Fruit fly (Drosophila melanogaster): ENCODE measurements around the gene heix.

The heix gene

DNA sequence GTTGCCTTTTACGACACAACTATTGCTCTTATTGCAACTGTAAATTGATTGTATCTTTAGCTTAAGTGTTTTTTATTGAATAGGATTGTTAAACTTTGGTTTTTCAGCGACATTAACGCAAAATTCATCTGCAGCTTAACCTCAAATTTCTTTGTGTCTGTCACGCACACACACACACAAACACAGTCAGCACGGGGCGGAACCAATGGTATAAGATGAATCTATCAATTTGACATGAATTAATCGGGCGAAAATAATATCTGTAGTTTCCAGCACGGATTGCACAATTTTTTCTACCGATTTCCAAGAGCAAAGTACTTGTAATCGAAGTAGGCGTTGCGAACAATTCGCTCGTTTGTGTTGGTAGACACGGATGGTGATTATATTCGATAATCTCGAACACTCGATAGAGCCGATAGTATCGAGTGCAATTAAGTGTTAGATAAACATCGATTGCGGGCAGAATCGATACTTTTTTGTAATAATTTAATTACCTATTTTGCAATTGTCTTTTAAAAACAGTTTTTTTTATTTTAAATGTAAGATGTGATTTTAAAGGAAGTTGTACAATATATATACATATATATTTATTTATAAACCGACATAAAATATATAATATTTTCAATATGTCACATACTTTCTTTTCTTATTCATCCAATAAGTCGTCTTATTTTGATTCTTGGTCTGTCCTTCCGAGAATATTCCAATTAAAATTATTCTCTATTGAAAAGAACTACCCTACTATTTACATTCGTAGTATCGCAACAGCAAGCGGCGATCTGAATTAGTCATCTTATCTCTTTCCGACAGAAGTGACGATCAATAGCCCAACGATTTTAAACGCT, 42.2 kb downstream of the heix start, which contains the start of the genes PRL-1 and EndoGI:
Gene PRL-1 (minus strand): TSS at position 380 of the 845 bp plus-strand sequence.
Gene EndoGI (plus strand): TSS at position 462 of the 845 bp plus-strand sequence.
- TF ChIP-seq pad (GFP tag; optimal IDR thresholded peaks at IDR 0.05): peak; percentile 66
- TF ChIP-seq toe (GFP tag; optimal IDR thresholded peaks at IDR 0.05): no peak
- TF ChIP-seq tj (GFP tag; optimal IDR thresholded peaks at IDR 0.05): peak; percentile 65
- TF ChIP-seq bab1 (GFP tag; optimal IDR thresholded peaks at IDR 0.05): peak; percentile 96
- TF ChIP-seq CG7045 (GFP tag; optimal IDR thresholded peaks at IDR 0.05): peak; percentile 84
- TF ChIP-seq Crg-1 (GFP tag; optimal IDR thresholded peaks at IDR 0.05): no peak
- TF ChIP-seq Hr96 (GFP tag; optimal IDR thresholded peaks at IDR 0.05): no peak
- TF ChIP-seq Clk (GFP tag; optimal IDR thresholded peaks at IDR 0.05): peak; percentile 65
- peak; percentile 92 for TF ChIP-seq CG14711 (tag; optimal IDR thresholded peaks at IDR 0.05)
- peak; percentile 94 for TF ChIP-seq CG33017 (tag; optimal IDR thresholded peaks at IDR 0.05)
- TF ChIP-seq cic (GFP tag; optimal IDR thresholded peaks at IDR 0.05): peak; percentile 51
- peak; percentile 94 for TF ChIP-seq CG7101 (tag; optimal IDR thresholded peaks at IDR 0.05)
- peak; percentile 69 for TF ChIP-seq ovo (GFP tag; optimal IDR thresholded peaks at IDR 0.05)
- peak; percentile 56 for TF ChIP-seq CG12768 (GFP tag; optimal IDR thresholded peaks at IDR 0.05)
- peak; percentile 95 for TF ChIP-seq CG11617 (GFP tag; optimal IDR thresholded peaks at IDR 0.05)
- TF ChIP-seq kay (GFP tag; ENCODE audit: borderline replicate concordance): peak; percentile 99
- peak; percentile 40 for TF ChIP-seq Mnt (GFP tag; optimal IDR thresholded peaks at IDR 0.05)
- no peak for TF ChIP-seq cnc (optimal IDR thresholded peaks at IDR 0.05)
- TF ChIP-seq CG5204 (GFP tag; optimal IDR thresholded peaks at IDR 0.05): no peak
- TF ChIP-seq CG1620 (GFP tag; optimal IDR thresholded peaks at IDR 0.05): peak; percentile 20

DNA sequence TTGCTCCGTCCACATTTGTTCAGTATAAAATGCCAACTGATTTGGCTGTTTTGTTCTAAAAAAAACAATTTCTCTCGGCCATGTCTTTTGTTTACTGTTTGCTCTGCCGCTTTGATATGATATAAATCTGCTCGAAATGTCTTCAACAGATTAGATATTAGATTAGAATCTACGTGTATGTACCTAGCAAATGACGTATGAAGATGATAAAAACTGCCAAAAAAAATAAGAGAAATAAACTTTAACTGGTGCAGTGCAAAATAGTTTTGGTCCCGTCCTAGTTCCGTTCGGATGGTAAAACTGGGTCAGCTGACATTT, 43.6 kb downstream of the heix start:
- TF ChIP-seq CG7045 (GFP tag; optimal IDR thresholded peaks at IDR 0.05) (no peak), tj (GFP tag; optimal IDR thresholded peaks at IDR 0.05) (no peak), Hr96 (GFP tag; optimal IDR thresholded peaks at IDR 0.05) (no peak), CG5204 (GFP tag; optimal IDR thresholded peaks at IDR 0.05) (no peak), Mnt (GFP tag; optimal IDR thresholded peaks at IDR 0.05) (peak; percentile 1), kay (GFP tag; ENCODE audit: borderline replicate concordance) (peak; percentile 67), bab1 (GFP tag; optimal IDR thresholded peaks at IDR 0.05) (no peak)

DNA sequence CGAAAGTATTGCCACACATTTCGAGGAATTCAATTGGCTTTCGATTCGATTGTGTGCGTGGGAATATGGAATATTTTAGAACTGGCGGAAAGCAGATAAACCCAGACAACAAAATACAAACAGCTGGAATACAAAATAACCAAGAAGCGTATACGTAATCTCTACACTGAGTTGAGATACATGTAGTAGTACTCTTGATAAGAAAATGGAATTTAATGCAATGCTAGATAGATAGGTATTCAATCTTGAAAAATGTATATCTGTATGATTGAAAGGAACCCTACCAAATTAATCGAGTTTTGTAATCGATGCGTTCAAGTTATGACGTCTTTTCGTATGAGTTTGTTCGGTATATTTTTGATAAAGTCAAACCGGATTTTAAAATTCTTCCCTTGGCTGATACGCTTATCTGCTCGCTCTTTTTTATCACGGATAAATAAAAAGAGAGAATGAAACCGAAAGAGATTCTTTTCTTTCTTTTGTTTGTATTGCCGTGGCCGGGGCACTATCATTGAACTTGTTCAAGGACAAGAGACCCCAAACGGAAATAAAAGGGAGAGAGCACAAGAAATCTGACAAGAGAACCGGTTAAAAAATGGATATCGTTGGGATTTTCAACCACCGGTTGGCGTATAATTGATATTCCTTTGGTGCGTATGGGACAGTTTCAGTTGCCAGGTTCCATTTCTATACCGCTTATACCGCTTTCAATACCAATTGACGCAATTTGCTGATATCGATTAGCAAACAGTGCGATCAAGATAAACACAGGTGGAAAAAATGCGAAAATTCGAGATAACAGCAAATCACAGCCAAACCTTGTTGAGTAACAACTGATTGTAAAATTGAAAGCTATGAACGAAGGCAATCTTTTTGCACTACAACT, 44.2 kb downstream of the heix start:
- TF ChIP-seq bab1 (GFP tag; optimal IDR thresholded peaks at IDR 0.05) (no peak), CG14711 (tag; optimal IDR thresholded peaks at IDR 0.05) (no peak), kay (GFP tag; ENCODE audit: borderline replicate concordance) (peak; percentile 52), CG12768 (GFP tag; optimal IDR thresholded peaks at IDR 0.05) (no peak), CG7101 (tag; optimal IDR thresholded peaks at IDR 0.05) (no peak), cnc (optimal IDR thresholded peaks at IDR 0.05) (no peak), CG7045 (GFP tag; optimal IDR thresholded peaks at IDR 0.05) (no peak), tj (GFP tag; optimal IDR thresholded peaks at IDR 0.05) (no peak), CG1620 (GFP tag; optimal IDR thresholded peaks at IDR 0.05) (no peak), cic (GFP tag; optimal IDR thresholded peaks at IDR 0.05) (peak; percentile 13), Clk (GFP tag; optimal IDR thresholded peaks at IDR 0.05) (no peak)

DNA sequence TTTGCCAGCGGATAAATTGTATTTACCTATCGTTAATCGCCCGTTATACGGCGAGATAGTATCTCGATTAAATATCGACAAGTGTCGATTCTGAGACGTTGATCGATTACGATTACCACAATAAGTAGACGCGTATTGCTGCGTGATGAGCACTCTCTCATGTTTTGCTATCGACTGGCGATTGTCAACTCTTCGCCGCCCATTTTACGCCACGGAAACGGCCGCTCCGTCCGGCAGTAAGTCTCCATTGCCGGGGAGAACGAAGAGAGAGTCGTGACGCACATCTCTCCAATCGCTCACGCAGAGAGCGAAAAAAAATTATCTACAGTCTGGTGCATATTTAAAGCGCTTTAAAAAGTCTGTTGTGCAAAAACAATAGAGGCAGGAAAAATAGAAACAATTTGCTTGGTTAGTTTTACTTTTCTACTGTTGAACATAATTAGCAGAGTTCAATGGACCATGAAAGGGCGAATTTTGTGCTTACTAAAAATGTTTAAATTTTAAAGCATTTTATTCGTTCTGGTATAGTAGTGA, 48.0 kb downstream of the heix start, which contains the start of gene CG46309:
Gene CG46309 (minus strand): TSS at position 191 of the 534 bp plus-strand sequence.
- TF ChIP-seq CG5204 (GFP tag; optimal IDR thresholded peaks at IDR 0.05) (peak; percentile 30), Mnt (GFP tag; optimal IDR thresholded peaks at IDR 0.05) (peak; percentile 43), CG14711 (tag; optimal IDR thresholded peaks at IDR 0.05) (no peak), pad (GFP tag; optimal IDR thresholded peaks at IDR 0.05) (no peak), CG11617 (GFP tag; optimal IDR thresholded peaks at IDR 0.05) (peak; percentile 9), CG12768 (GFP tag; optimal IDR thresholded peaks at IDR 0.05) (peak; percentile 55), bab1 (GFP tag; optimal IDR thresholded peaks at IDR 0.05) (peak; percentile 47), tj (GFP tag; optimal IDR thresholded peaks at IDR 0.05) (no peak), kay (GFP tag; ENCODE audit: borderline replicate concordance) (peak; percentile 9), cnc (optimal IDR thresholded peaks at IDR 0.05) (no peak), CG1620 (GFP tag; optimal IDR thresholded peaks at IDR 0.05) (no peak), Clk (GFP tag; optimal IDR thresholded peaks at IDR 0.05) (no peak), CG33017 (tag; optimal IDR thresholded peaks at IDR 0.05) (peak; percentile 66), cic (GFP tag; optimal IDR thresholded peaks at IDR 0.05) (peak; percentile 61), CG7045 (GFP tag; optimal IDR thresholded peaks at IDR 0.05) (peak; percentile 45), ovo (GFP tag; optimal IDR thresholded peaks at IDR 0.05) (peak; percentile 10), Crg-1 (GFP tag; optimal IDR thresholded peaks at IDR 0.05) (peak; percentile 11), Hr96 (GFP tag; optimal IDR thresholded peaks at IDR 0.05) (no peak), toe (GFP tag; optimal IDR thresholded peaks at IDR 0.05) (peak; percentile 3), CG7101 (tag; optimal IDR thresholded peaks at IDR 0.05) (peak; percentile 16)
